Fruit fly (Drosophila melanogaster) whole organism, embryonic: ENCODE measurements around the gene Mtch.

Source experiments
- B-H1 ChIP-seq: fragments of 200-800 bp; sonication (Bioruptor generic); IDR thresholded peaks from 3 replicates; pipeline ENCODE4 v1.3.6; 2022; ENCODE audit warnings: missing biosample characterization, missing genetic modification characterization
- CG11456 ChIP-seq: fragments of 200-800 bp; sonication (Bioruptor generic); IDR thresholded peaks from 3 replicates; pipeline ENCODE4 v1.3.6; 2022; ENCODE audit warnings: missing biosample characterization, missing genetic modification characterization
- CG11696 ChIP-seq: fragments of 200-800 bp; sonication (Bioruptor generic); IDR thresholded peaks from 2 replicates; pipeline ENCODE4 v1.3.6; 2022; ENCODE audit warnings: missing biosample characterization, missing genetic modification characterization
- CG12104 ChIP-seq: fragments of 200-800 bp; sonication (Bioruptor generic); optimal IDR thresholded peaks from 3 replicates; lab custom pipeline; 2016; ENCODE audit warnings: missing biosample characterization, missing genetic modification characterization
- CG12155 ChIP-seq: fragments of 200-800 bp; sonication (Bioruptor generic); optimal IDR thresholded peaks from 3 replicates; lab custom pipeline; 2016; ENCODE audit warnings: missing biosample characterization, missing genetic modification characterization
- CG14441 ChIP-seq: fragments of 200-800 bp; sonication (Bioruptor generic); IDR thresholded peaks from 2 replicates; pipeline ENCODE4 v1.3.6; 2022; ENCODE audit warnings: missing biosample characterization, missing genetic modification characterization
- CG14667 ChIP-seq: fragments of 200-800 bp; sonication (Bioruptor generic); IDR thresholded peaks from 2 replicates; pipeline ENCODE4 v1.3.6; 2022; ENCODE audit warnings: missing biosample characterization, missing genetic modification characterization
- CG15269 ChIP-seq: fragments of 200-800 bp; sonication (Bioruptor generic); optimal IDR thresholded peaks from 2 replicates; lab custom pipeline; 2018; ENCODE audit warnings: missing biosample characterization, mild to moderate bottlenecking, missing genetic modification characterization, moderate library complexity
- CG15696 ChIP-seq: fragments of 200-800 bp; sonication (Bioruptor generic); optimal IDR thresholded peaks from 2 replicates; lab custom pipeline; 2019; ENCODE audit warnings: missing biosample characterization, mild to moderate bottlenecking, missing genetic modification characterization, moderate library complexity
- CG16815 ChIP-seq: fragments of 200-800 bp; sonication (Bioruptor generic); optimal IDR thresholded peaks from 3 replicates; lab custom pipeline; 2017; ENCODE audit warnings: missing biosample characterization, mild to moderate bottlenecking, missing genetic modification characterization
- CG17328 ChIP-seq: fragments of 200-800 bp; sonication (Bioruptor generic); IDR thresholded peaks from 2 replicates; pipeline ENCODE4 v1.3.6; 2022; ENCODE audit warnings: missing biosample characterization, missing genetic modification characterization
- CG30403 ChIP-seq: fragments of 200-800 bp; sonication (Bioruptor generic); optimal IDR thresholded peaks from 3 replicates; lab custom pipeline; 2016; ENCODE audit warnings: missing biosample characterization, missing genetic modification characterization
- CG3838 ChIP-seq: fragments of 200-800 bp; sonication (Bioruptor generic); optimal IDR thresholded peaks from 3 replicates; lab custom pipeline; 2016; ENCODE audit warnings: missing biosample characterization, missing genetic modification characterization
- CG42726 ChIP-seq: fragments of 200-800 bp; sonication (Bioruptor generic); IDR thresholded peaks from 2 replicates; pipeline ENCODE4 v1.3.6; 2022; ENCODE audit warnings: missing biosample characterization, missing genetic modification characterization; ENCODE audit not compliant: partially characterized antibody
- CG4707 ChIP-seq: fragments of 200-800 bp; sonication (Bioruptor generic); optimal IDR thresholded peaks from 2 replicates; lab custom pipeline; 2018; ENCODE audit warnings: missing biosample characterization, mild to moderate bottlenecking, missing genetic modification characterization, moderate library complexity
- CG6689 ChIP-seq: fragments of 200-800 bp; sonication (Bioruptor generic); IDR thresholded peaks from 2 replicates; pipeline ENCODE4 v1.3.6; 2022; ENCODE audit warnings: missing biosample characterization, missing genetic modification characterization
- Dbx ChIP-seq: fragments of 200-800 bp; sonication (Bioruptor generic); IDR thresholded peaks from 3 replicates; pipeline ENCODE4 v1.3.6; 2022; ENCODE audit warnings: missing biosample characterization, missing genetic modification characterization
- Dref ChIP-seq: fragments of 200-800 bp; sonication (Bioruptor generic); IDR thresholded peaks from 2 replicates; pipeline ENCODE4 v1.3.6; 2022; ENCODE audit warnings: missing biosample characterization, missing genetic modification characterization
- Drgx ChIP-seq: fragments of 200-800 bp; sonication (Bioruptor generic); IDR thresholded peaks from 2 replicates; pipeline ENCODE4 v1.3.6; 2022; ENCODE audit warnings: missing biosample characterization, missing genetic modification characterization
- Ets65A ChIP-seq: fragments of 200-800 bp; sonication (Bioruptor generic); peaks from one replicate; lab custom pipeline; 2016; ENCODE audit warnings: missing biosample characterization, missing genetic modification characterization
- Ets97D ChIP-seq: fragments of 200-800 bp; sonication (Bioruptor generic); optimal IDR thresholded peaks from 3 replicates; lab custom pipeline; 2016; ENCODE audit warnings: missing biosample characterization, missing genetic modification characterization
- Gsc ChIP-seq: fragments of 200-800 bp; sonication (Bioruptor generic); IDR thresholded peaks from 2 replicates; pipeline ENCODE4 v1.3.6; 2022; ENCODE audit warnings: missing biosample characterization, missing genetic modification characterization
- H2.0 ChIP-seq: fragments of 200-800 bp; sonication (Bioruptor generic); IDR thresholded peaks from 2 replicates; pipeline ENCODE4 v1.3.6; 2022; ENCODE audit warnings: missing biosample characterization, missing genetic modification characterization
- Hr78 ChIP-seq, 2 experiments: fragments of 200-800 bp in 1 of 2; fragments of >200 bp in 1 of 2; sonication (Bioruptor generic) in 1 of 2; optimal IDR thresholded peaks; 2 replicates each; lab custom pipeline; 2017 to 2019; ENCODE audit warnings: missing biosample characterization in 2 of 2, missing genetic modification characterization in 2 of 2, mild to moderate bottlenecking in 1 of 2, moderate library complexity in 1 of 2
- Lpt ChIP-seq: fragments of >200 bp; optimal IDR thresholded peaks from 2 replicates; lab custom pipeline; 2018; ENCODE audit warnings: missing biosample characterization, missing genetic modification characterization
- MTF-1 ChIP-seq: fragments of 200-800 bp; sonication (Bioruptor generic); optimal IDR thresholded peaks from 2 replicates; lab custom pipeline; 2018; ENCODE audit warnings: missing biosample characterization, mild to moderate bottlenecking, missing genetic modification characterization, borderline replicate concordance
- Max ChIP-seq: fragments of 200-800 bp; sonication (Bioruptor generic); optimal IDR thresholded peaks from 2 replicates; lab custom pipeline; 2016; ENCODE audit warnings: missing biosample characterization, mild to moderate bottlenecking, missing genetic modification characterization
- NK7.1 ChIP-seq: fragments of 200-800 bp; sonication (Bioruptor generic); optimal IDR thresholded peaks from 3 replicates; lab custom pipeline; 2016; ENCODE audit warnings: missing biosample characterization, missing genetic modification characterization
- Side ChIP-seq: fragments of 200-800 bp; sonication (Bioruptor generic); optimal IDR thresholded peaks from 2 replicates; lab custom pipeline; 2016; ENCODE audit warnings: missing biosample characterization, missing genetic modification characterization
- btn ChIP-seq: fragments of 200-800 bp; sonication (Bioruptor generic); optimal IDR thresholded peaks from 2 replicates; lab custom pipeline; 2016; ENCODE audit warnings: missing biosample characterization, missing genetic modification characterization
- cg ChIP-seq: fragments of 200-800 bp; sonication (Bioruptor generic); optimal IDR thresholded peaks from 3 replicates; lab custom pipeline; 2019; ENCODE audit warnings: missing biosample characterization, mild to moderate bottlenecking, missing genetic modification characterization, moderate library complexity
- croc ChIP-seq: fragments of 200-800 bp; sonication (Bioruptor generic); conservative IDR thresholded peaks from 3 replicates; pipeline ENCODE4 v1.3.6; 2022; ENCODE audit warnings: missing biosample characterization, missing genetic modification characterization
- dan ChIP-seq: fragments of 200-800 bp; sonication (Bioruptor generic); IDR thresholded peaks from 2 replicates; pipeline ENCODE4 v1.3.6; 2022; ENCODE audit warnings: missing biosample characterization, missing genetic modification characterization
- dati ChIP-seq: fragments of 200-800 bp; sonication (Bioruptor generic); IDR thresholded peaks from 2 replicates; pipeline ENCODE4 v1.3.6; 2022; ENCODE audit warnings: missing biosample characterization, missing genetic modification characterization
- dmrt99B ChIP-seq: fragments of 200-800 bp; sonication (Bioruptor generic); optimal IDR thresholded peaks from 2 replicates; lab custom pipeline; 2018; ENCODE audit warnings: missing biosample characterization, mild to moderate bottlenecking, missing genetic modification characterization, moderate library complexity
- gce ChIP-seq: fragments of 200-800 bp; sonication (Bioruptor generic); IDR thresholded peaks from 3 replicates; pipeline ENCODE4 v1.3.6; 2022; ENCODE audit warnings: missing biosample characterization, missing genetic modification characterization
- gt ChIP-seq: fragments of 200-800 bp; sonication (Bioruptor generic); IDR thresholded peaks from 2 replicates; pipeline ENCODE4 v1.3.6; 2022; ENCODE audit warnings: missing biosample characterization, missing genetic modification characterization
- jing ChIP-seq: fragments of 200-800 bp; sonication (Bioruptor generic); optimal IDR thresholded peaks from 2 replicates; lab custom pipeline; 2018; ENCODE audit warnings: missing biosample characterization, mild to moderate bottlenecking, missing genetic modification characterization
- jumu ChIP-seq: fragments of 200-800 bp; sonication (Bioruptor generic); optimal IDR thresholded peaks from 3 replicates; lab custom pipeline; 2016; ENCODE audit warnings: missing biosample characterization, missing genetic modification characterization
- kah ChIP-seq: fragments of 200-800 bp; sonication (Bioruptor generic); optimal IDR thresholded peaks from 2 replicates; lab custom pipeline; 2018; ENCODE audit warnings: missing biosample characterization, mild to moderate bottlenecking, missing genetic modification characterization
- nerfin-2 ChIP-seq: fragments of 200-800 bp; sonication (Bioruptor generic); IDR thresholded peaks from 2 replicates; pipeline ENCODE4 v1.3.6; 2022; ENCODE audit warnings: missing biosample characterization, missing genetic modification characterization; ENCODE audit not compliant: partially characterized antibody
- org-1 ChIP-seq: fragments of 200-800 bp; sonication (Bioruptor generic); optimal IDR thresholded peaks from 2 replicates; lab custom pipeline; 2017; ENCODE audit warnings: missing biosample characterization, missing genetic modification characterization
- pho ChIP-seq: fragments of 200-800 bp; sonication (Bioruptor generic); optimal IDR thresholded peaks from 2 replicates; lab custom pipeline; 2016; ENCODE audit warnings: missing biosample characterization, missing genetic modification characterization
- pita ChIP-seq: fragments of 200-800 bp; sonication (Bioruptor generic); optimal IDR thresholded peaks from 2 replicates; lab custom pipeline; 2017; ENCODE audit warnings: missing biosample characterization, mild to moderate bottlenecking, missing genetic modification characterization
- salm ChIP-seq: fragments of 200-800 bp; sonication (Bioruptor generic); optimal IDR thresholded peaks from 2 replicates; lab custom pipeline; 2018; ENCODE audit warnings: missing biosample characterization, mild to moderate bottlenecking, missing genetic modification characterization
- sd ChIP-seq: fragments of 200-800 bp; sonication (Bioruptor generic); optimal IDR thresholded peaks from 3 replicates; lab custom pipeline; 2018; ENCODE audit warnings: missing biosample characterization, mild to moderate bottlenecking, missing genetic modification characterization, moderate library complexity
- sisA ChIP-seq: fragments of 200-800 bp; sonication (Bioruptor generic); IDR thresholded peaks from 2 replicates; pipeline ENCODE4 v1.3.6; 2022; ENCODE audit warnings: missing biosample characterization, missing genetic modification characterization
- ssp ChIP-seq: fragments of 200-800 bp; sonication (Bioruptor generic); IDR thresholded peaks from 2 replicates; pipeline ENCODE4 v1.3.6; 2022; ENCODE audit warnings: missing biosample characterization, missing genetic modification characterization
- tin ChIP-seq: fragments of 200-800 bp; sonication (Bioruptor generic); optimal IDR thresholded peaks from 3 replicates; lab custom pipeline; 2016; ENCODE audit warnings: missing biosample characterization, missing genetic modification characterization
- tup ChIP-seq: fragments of 200-800 bp; sonication (Bioruptor generic); optimal IDR thresholded peaks from 2 replicates; lab custom pipeline; 2016; ENCODE audit warnings: missing biosample characterization, mild to moderate bottlenecking, missing genetic modification characterization, moderate library complexity
- tx ChIP-seq: fragments of 200-800 bp; sonication (Bioruptor generic); optimal IDR thresholded peaks from 2 replicates; lab custom pipeline; 2016; ENCODE audit warnings: missing biosample characterization, missing genetic modification characterization
- vvl ChIP-seq: fragments of 200-800 bp; sonication (Bioruptor generic); IDR thresholded peaks from 2 replicates; pipeline ENCODE4 v1.3.6; 2022; ENCODE audit warnings: missing biosample characterization, missing genetic modification characterization

Gene Mtch

DNA sequence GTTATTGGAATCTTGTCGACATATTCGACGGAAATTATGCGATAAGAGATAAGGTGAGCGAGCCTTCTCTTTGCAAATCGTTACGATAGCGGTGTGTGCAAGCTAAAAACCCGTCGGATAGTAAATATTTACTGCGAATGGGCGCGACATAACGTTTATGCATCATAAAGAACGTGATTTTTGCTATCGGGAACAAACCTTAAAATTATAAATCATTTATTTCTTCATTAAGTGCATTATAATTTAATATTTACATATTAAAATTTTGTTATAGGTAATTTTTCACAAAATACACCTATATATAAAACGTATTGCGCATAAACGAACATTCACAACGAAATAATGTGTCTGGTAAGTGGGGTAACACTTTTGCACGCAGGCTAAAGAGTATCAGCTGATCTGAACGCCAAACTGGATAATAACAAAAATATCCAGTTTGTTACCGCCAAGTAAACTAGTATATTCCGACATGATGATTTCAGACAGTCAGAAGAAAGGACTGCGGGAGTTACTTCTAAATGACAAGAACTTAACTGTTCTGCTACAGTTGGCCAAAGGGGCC lies 21.4 kb downstream of the Mtch start, which contains the start of the genes Gk1 and CG13876 (continued):
- TF ChIP-seq pita (GFP tag; lab: Kevin White, UChicago) (no peak), vvl (GFP tag; lab: Robert Waterston, UW) (peak; percentile 98), MTF-1 (GFP tag; lab: Kevin White, UChicago) (no peak), nerfin-2 (no peak), jing (no peak), tx (GFP tag; lab: Kevin White, UChicago) (no peak), Dref (no peak), B-H1 (GFP tag; lab: Robert Waterston, UW) (peak; percentile 87), CG11696 (peak; percentile 88), CG15269 (tag; lab: Kevin White, UChicago) (peak; percentile 97), Dbx (GFP tag; lab: Robert Waterston, UW) (peak; percentile 96), Gsc (GFP tag; lab: Robert Waterston, UW) (no peak), CG14667 (GFP tag; lab: Robert Waterston, UW) (peak; percentile 84), CG12155 (peak; percentile 92), kah (GFP tag; lab: Kevin White, UChicago) (peak; percentile 89), btn (no peak), CG17328 (GFP tag; lab: Robert Waterston, UW) (peak; percentile 96), tin (GFP tag; lab: Kevin White, UChicago) (peak; percentile 86), dati (GFP tag; lab: Robert Waterston, UW) (peak; percentile 57; the same call in 1 of the 2 replicates), CG42726 (GFP tag; lab: Robert Waterston, UW) (no peak), tup (GFP tag; lab: Kevin White, UChicago) (peak; percentile 73), gce (GFP tag; lab: Robert Waterston, UW) (peak; percentile 90), CG11456 (GFP tag; lab: Robert Waterston, UW) (peak; percentile 82; the same call in 2 of the 3 replicates), croc (GFP tag; lab: Robert Waterston, UW) (peak; percentile 80), H2.0 (GFP tag; lab: Robert Waterston, UW) (peak; percentile 93), Hr78 (GFP tag; optimal IDR thresholded peaks at IDR 0.05; lab: Kevin White, UChicago) (no peak), CG30403 (peak; percentile 94), dmrt99B (tag; lab: Kevin White, UChicago) (peak; percentile 96), CG12104 (GFP tag; lab: Kevin White, UChicago) (peak; percentile 93), ssp (peak; percentile 78), Max (peak; percentile 90), Drgx (GFP tag; lab: Robert Waterston, UW) (peak; percentile 97), Ets65A (GFP tag; lab: Kevin White, UChicago) (peak; percentile 92), dan (GFP tag; lab: Robert Waterston, UW) (no peak), CG6689 (GFP tag; lab: Robert Waterston, UW) (peak; percentile 97), gt (GFP tag; lab: Robert Waterston, UW) (peak; percentile 71), salm (tag; lab: Kevin White, UChicago) (peak; percentile 96), Ets97D (GFP tag; lab: Kevin White, UChicago) (peak; percentile 25), cg (GFP tag; lab: Kevin White, UChicago) (no peak), CG4707 (peak; percentile 76), jumu (no peak), CG14441 (GFP tag; lab: Robert Waterston, UW) (peak; percentile 90), sd (tag; lab: Kevin White, UChicago) (peak; percentile 94), CG15696 (peak; percentile 95), sisA (GFP tag; lab: Robert Waterston, UW) (peak; percentile 81), CG16815 (GFP tag; lab: Kevin White, UChicago) (no peak), Side (GFP tag; lab: Kevin White, UChicago) (peak; percentile 45), NK7.1 (GFP tag; lab: Kevin White, UChicago) (no peak), CG3838 (GFP tag; lab: Kevin White, UChicago) (peak; percentile 68), pho (GFP tag; lab: Kevin White, UChicago) (peak; percentile 52), Lpt (GFP tag; lab: Kevin White, UChicago) (no peak), org-1 (peak; percentile 86)
